Worm (Caenorhabditis elegans) whole organism, mixed stage, embryonic: ENCODE measurements around the gene nhr-44.

Source experiments
- lin-13 ChIP-seq: fragments of 150-350 bp; optimal IDR thresholded peaks from 2 replicates; lab custom pipeline; 2014; ENCODE audit warnings: missing biosample characterization, missing genetic modification characterization
- lsy-2 ChIP-seq: fragments of 150-350 bp; optimal IDR thresholded peaks from 2 replicates; lab custom pipeline; 2014; ENCODE audit warnings: missing biosample characterization, missing genetic modification characterization
- mep-1 ChIP-seq: fragments of 150-350 bp; optimal IDR thresholded peaks from 2 replicates; lab custom pipeline; 2017; ENCODE audit warnings: missing biosample characterization, missing genetic modification reagents, missing genetic modification characterization, inconsistent platforms
- nhr-76 ChIP-seq: sonication (generic microtip); optimal IDR thresholded peaks from 2 replicates; lab custom pipeline; 2017; ENCODE audit warnings: missing biosample characterization, missing genetic modification characterization
- unc-62 ChIP-seq: fragments of 150-350 bp; optimal IDR thresholded peaks from 2 replicates; lab custom pipeline; 2014; ENCODE audit warnings: missing biosample characterization, missing genetic modification reagents, missing genetic modification characterization

ce11 chrV:8984783-8985182, 20.9 kb upstream of the nhr-44 start:
- TF ChIP-seq lsy-2 (tag; lab: Kevin White, UChicago) = no peak
- no peak for TF ChIP-seq mep-1 (tag; lab: Kevin White, UChicago)
- TF ChIP-seq nhr-76 (tag; lab: Kevin White, UChicago) = no peak
- no peak for TF ChIP-seq lin-13 (tag; lab: Kevin White, UChicago)
- no peak for TF ChIP-seq unc-62
